Worm (Caenorhabditis elegans) whole organism, late embryonic: ENCODE data around the gene ech-1.1.
A peak's percentile ranks its signal among the peaks of the same experiment; 100 is the strongest.
"Not testable (repeated sequence)": the region's sequence is repeated elsewhere in the genome, so short reads cannot be mapped to it uniquely, and the experiment has no call there.

Experiments used
- C08G9.2 ChIP-seq: sonication (generic microtip); optimal IDR thresholded peaks from 2 replicates; lab custom pipeline; 2016; ENCODE audit warnings: mild to moderate bottlenecking, missing genetic modification characterization, moderate library complexity, missing compliant biosample characterization
- C38D4.7 ChIP-seq: fragments of 200-800 bp; sonication (Bioruptor generic); optimal IDR thresholded peaks from 2 replicates; lab custom pipeline; 2018; ENCODE audit warnings: mild to moderate bottlenecking, missing genetic modification characterization, moderate library complexity, missing compliant biosample characterization
- F13H6.1 ChIP-seq: sonication (generic microtip); optimal IDR thresholded peaks from 2 replicates; lab custom pipeline; 2016; ENCODE audit warnings: missing genetic modification characterization, missing compliant biosample characterization
- K09A11.1 ChIP-seq: sonication (generic microtip); optimal IDR thresholded peaks from 2 replicates; lab custom pipeline; 2017; ENCODE audit warnings: antibody characterized with exemption, mild to moderate bottlenecking, missing genetic modification characterization, missing compliant biosample characterization; ENCODE audit not compliant: insufficient read depth
- T23F11.4 ChIP-seq: fragments of 200-800 bp; sonication (Bioruptor generic); optimal IDR thresholded peaks from 2 replicates; lab custom pipeline; 2018; ENCODE audit warnings: mild to moderate bottlenecking, missing genetic modification characterization, missing compliant biosample characterization
- Y22D7AL.16 ChIP-seq: sonication (generic microtip); optimal IDR thresholded peaks from 2 replicates; lab custom pipeline; 2016; ENCODE audit warnings: missing genetic modification characterization, missing compliant biosample characterization
- ama-1 ChIP-seq: fragments of 150-350 bp; optimal IDR thresholded peaks from 2 replicates; lab custom pipeline; 2014
- ceh-14 ChIP-seq: sonication (generic microtip); optimal IDR thresholded peaks from 2 replicates; lab custom pipeline; 2016; ENCODE audit warnings: missing genotype, missing genetic modification characterization, missing compliant biosample characterization
- ceh-19 ChIP-seq: fragments of 200-800 bp; sonication (Bioruptor generic); optimal IDR thresholded peaks from 2 replicates; lab custom pipeline; 2018; ENCODE audit warnings: mild to moderate bottlenecking, missing genetic modification characterization, missing compliant biosample characterization
- ceh-2 ChIP-seq: sonication (generic microtip); optimal IDR thresholded peaks from 2 replicates; lab custom pipeline; 2016; ENCODE audit warnings: missing genotype, missing genetic modification characterization, missing compliant biosample characterization
- ceh-22 ChIP-seq: sonication (generic microtip); optimal IDR thresholded peaks from 2 replicates; lab custom pipeline; 2017; ENCODE audit warnings: missing biosample characterization, missing genetic modification characterization
- ceh-31 ChIP-seq: sonication (generic microtip); optimal IDR thresholded peaks from 2 replicates; lab custom pipeline; 2016; ENCODE audit warnings: missing genetic modification characterization, missing compliant biosample characterization
- ceh-34 ChIP-seq: sonication (generic microtip); optimal IDR thresholded peaks from 2 replicates; lab custom pipeline; 2016; ENCODE audit warnings: mild to moderate bottlenecking, missing genetic modification characterization, missing compliant biosample characterization
- ceh-6 ChIP-seq: fragments of 200-800 bp; sonication (Bioruptor generic); optimal IDR thresholded peaks from 2 replicates; lab custom pipeline; 2018; ENCODE audit warnings: mild to moderate bottlenecking, missing genetic modification characterization, missing compliant biosample characterization
- ceh-9 ChIP-seq: sonication (generic microtip); optimal IDR thresholded peaks from 2 replicates; lab custom pipeline; 2016; ENCODE audit warnings: mild to moderate bottlenecking, missing genetic modification characterization, inconsistent platforms, missing compliant biosample characterization
- dmd-4 ChIP-seq: sonication (generic microtip); optimal IDR thresholded peaks from 2 replicates; lab custom pipeline; 2016; ENCODE audit warnings: borderline replicate concordance, missing genetic modification characterization, missing compliant biosample characterization
- dve-1 ChIP-seq: sonication (generic microtip); optimal IDR thresholded peaks from 2 replicates; lab custom pipeline; 2017; ENCODE audit warnings: antibody characterized with exemption, mild to moderate bottlenecking, missing genetic modification characterization, missing compliant biosample characterization
- elt-2 ChIP-seq: sonication (generic microtip); optimal IDR thresholded peaks from 2 replicates; lab custom pipeline; 2016; ENCODE audit warnings: missing genetic modification reagents, missing genetic modification characterization, missing compliant biosample characterization
- elt-4 ChIP-seq: sonication (generic microtip); optimal IDR thresholded peaks from 2 replicates; lab custom pipeline; 2016; ENCODE audit warnings: missing genetic modification characterization, missing compliant biosample characterization
- ets-4 ChIP-seq: sonication (generic microtip); optimal IDR thresholded peaks from 2 replicates; lab custom pipeline; 2016; ENCODE audit warnings: missing genetic modification characterization, missing compliant biosample characterization
- fkh-6 ChIP-seq: sonication (generic microtip); optimal IDR thresholded peaks from 2 replicates; lab custom pipeline; 2016; ENCODE audit warnings: missing genetic modification characterization, missing compliant biosample characterization
- gmeb-2 ChIP-seq: sonication (generic microtip); optimal IDR thresholded peaks from 2 replicates; lab custom pipeline; 2016; ENCODE audit warnings: missing genetic modification characterization, inconsistent platforms, missing compliant biosample characterization
- hlh-8 ChIP-seq: sonication (generic microtip); optimal IDR thresholded peaks from 2 replicates; lab custom pipeline; 2016; ENCODE audit warnings: missing genotype, missing genetic modification characterization, missing compliant biosample characterization
- lim-6 ChIP-seq: sonication (generic microtip); optimal IDR thresholded peaks from 2 replicates; lab custom pipeline; 2016; ENCODE audit warnings: missing genetic modification characterization, missing compliant biosample characterization
- mec-3 ChIP-seq: sonication (generic microtip); optimal IDR thresholded peaks from 2 replicates; lab custom pipeline; 2016; ENCODE audit warnings: borderline replicate concordance, missing genetic modification characterization, missing compliant biosample characterization
- nfya-1 ChIP-seq: sonication (generic microtip); optimal IDR thresholded peaks from 2 replicates; lab custom pipeline; 2017; ENCODE audit warnings: missing genetic modification characterization, mild to moderate bottlenecking, missing compliant biosample characterization, antibody characterized with exemption, moderate library complexity
- nhr-11 ChIP-seq: fragments of 150-350 bp; optimal IDR thresholded peaks from 2 replicates; lab custom pipeline; 2014; ENCODE audit warnings: missing biosample characterization, missing genetic modification characterization
- odd-2 ChIP-seq: sonication (generic microtip); optimal IDR thresholded peaks from 2 replicates; lab custom pipeline; 2017; ENCODE audit warnings: antibody characterized with exemption, mild to moderate bottlenecking, missing genetic modification characterization, missing compliant biosample characterization
- pat-9 ChIP-seq: fragments of 200-800 bp; sonication (Bioruptor generic); optimal IDR thresholded peaks from 2 replicates; lab custom pipeline; 2018; ENCODE audit warnings: mild to moderate bottlenecking, missing genetic modification characterization, moderate library complexity, missing compliant biosample characterization
- pax-1 ChIP-seq: fragments of 150-350 bp; optimal IDR thresholded peaks from 2 replicates; lab custom pipeline; 2014; ENCODE audit warnings: missing biosample characterization, missing genetic modification characterization
- pqm-1 ChIP-seq: sonication (generic microtip); optimal IDR thresholded peaks from 2 replicates; lab custom pipeline; 2016; ENCODE audit warnings: missing genetic modification characterization, missing compliant biosample characterization
- sdc-2 ChIP-seq: sonication (generic microtip); optimal IDR thresholded peaks from 2 replicates; lab custom pipeline; 2016; ENCODE audit warnings: missing genotype, missing genetic modification characterization, missing compliant biosample characterization
- sox-2 ChIP-seq: fragments of 200-800 bp; sonication (Bioruptor generic); IDR thresholded peaks from 2 replicates; pipeline ENCODE4 v1.3.6; 2022; ENCODE audit warnings: missing genetic modification reagents, missing genetic modification characterization, missing compliant biosample characterization
- unc-3 ChIP-seq, 2 experiments: fragments of 200-800 bp in 1 of 2; sonication (Bioruptor generic) in 1 of 2; sonication (generic microtip) in 1 of 2; conservative IDR thresholded peaks in 1 of 2; optimal IDR thresholded peaks in 1 of 2; 2 replicates each; pipeline versions ENCODE4 v1.3.6 to Lab custom; 2016 to 2022; ENCODE audit warnings: missing compliant biosample characterization in 2 of 2, missing genetic modification characterization in 2 of 2, missing genetic modification reagents in 1 of 2
- unc-55 ChIP-seq: sonication (generic microtip); optimal IDR thresholded peaks from 2 replicates; lab custom pipeline; 2017; ENCODE audit warnings: missing biosample characterization, missing genetic modification reagents, missing genetic modification characterization
- unc-86 ChIP-seq: sonication (generic microtip); optimal IDR thresholded peaks from 2 replicates; lab custom pipeline; 2016; ENCODE audit warnings: missing genetic modification characterization, missing compliant biosample characterization
- zip-5 ChIP-seq: sonication (generic microtip); optimal IDR thresholded peaks from 2 replicates; lab custom pipeline; 2016; ENCODE audit warnings: missing genetic modification characterization, missing compliant biosample characterization

Gene ech-1.1

ce11 chrV:15327745-15328447 is 33.4 kb downstream of the ech-1.1 start, which contains the start of gene ZK1037.6:
ZK1037.6 (minus strand) TSS chrV:15327795.
- TF ChIP-seq unc-55 (GFP tag; lab: Kevin White, UChicago): no peak
- no peak for TF ChIP-seq Y22D7AL.16
- TF ChIP-seq sox-2: no peak
- no peak for TF ChIP-seq zip-5 (tag; lab: Kevin White, UChicago)
- TF ChIP-seq ets-4 (tag; lab: Kevin White, UChicago): no peak
- TF ChIP-seq ceh-2: no peak
- no peak for TF ChIP-seq odd-2 (tag; lab: Kevin White, UChicago)
- no peak for TF ChIP-seq C08G9.2 (tag; lab: Kevin White, UChicago)
- no peak for TF ChIP-seq dmd-4
- TF ChIP-seq elt-4 (tag; lab: Kevin White, UChicago): no peak
- TF ChIP-seq sdc-2 (tag; lab: Kevin White, UChicago): no peak
- no peak for TF ChIP-seq mec-3 (tag; lab: Kevin White, UChicago)
- TF ChIP-seq ceh-19 (GFP tag; lab: Kevin White, UChicago): no peak
- TF ChIP-seq pax-1 (tag; lab: Kevin White, UChicago): no peak
- TF ChIP-seq nhr-11: no peak
- no peak for TF ChIP-seq T23F11.4
- no peak for TF ChIP-seq ama-1
- TF ChIP-seq pat-9: no peak

- TF ChIP-seq sox-2 (no peak), unc-55 (GFP tag; lab: Kevin White, UChicago) (no peak), elt-2 (tag; lab: Kevin White, UChicago) (peak; percentile 85)
Measured at ce11 chrV:15323417-15323816, 37.9 kb downstream of the ech-1.1 start.

ce11 chrV:15322653-15323052 is 38.7 kb downstream of the ech-1.1 start, which contains the start of gene nhr-247:
nhr-247 (plus strand) TSS chrV:15322982.
- not testable (repeated sequence) for TF ChIP-seq unc-55 (GFP tag; lab: Kevin White, UChicago); ceh-14 (tag; lab: Kevin White, UChicago); ceh-6 (GFP tag; lab: Kevin White, UChicago)

ce11 chrV:15318638-15319037 is 42.7 kb downstream of the ech-1.1 start, which contains the start of gene nhr-291:
nhr-291 (plus strand) TSS chrV:15318961.
- TF ChIP-seq C38D4.7 (no peak), pqm-1 (tag; lab: Kevin White, UChicago) (peak; percentile 40), elt-2 (tag; lab: Kevin White, UChicago) (peak; percentile 99), sdc-2 (tag; lab: Kevin White, UChicago) (no peak), nfya-1 (no peak)

ce11 chrV:15315827-15316527 is 45.3 kb downstream of the ech-1.1 start, which contains the start of the genes srt-22 and nhr-246:
srt-22 (minus strand) TSS chrV:15315927.
nhr-246 (plus strand) TSS chrV:15316477.
- TF ChIP-seq ceh-22 (tag; lab: Kevin White, UChicago) (no peak), dve-1 (tag; lab: Kevin White, UChicago) (no peak), mec-3 (tag; lab: Kevin White, UChicago) (no peak)

- TF ChIP-seq fkh-6 (tag; lab: Kevin White, UChicago) (no peak), ceh-9 (tag; lab: Kevin White, UChicago) (no peak), sdc-2 (tag; lab: Kevin White, UChicago) (no peak), pat-9 (no peak), lim-6 (no peak), unc-86 (tag; lab: Kevin White, UChicago) (no peak), nhr-11 (no peak), T23F11.4 (no peak), F13H6.1 (tag; lab: Kevin White, UChicago) (no peak), gmeb-2 (tag; lab: Kevin White, UChicago) (no peak), unc-55 (GFP tag; lab: Kevin White, UChicago) (no peak), ceh-2 (no peak), ceh-34 (tag; lab: Kevin White, UChicago) (no peak), K09A11.1 (tag; lab: Kevin White, UChicago) (no peak), hlh-8 (no peak), unc-3 (GFP tag; conservative IDR thresholded peaks at IDR 0.05; lab: Robert Waterston, UW) (no peak), unc-3 (tag; optimal IDR thresholded peaks at IDR 0.05; lab: Kevin White, UChicago) (no peak), ceh-31 (tag; lab: Kevin White, UChicago) (no peak), nfya-1 (no peak), ceh-6 (GFP tag; lab: Kevin White, UChicago) (no peak)
- TF ChIP-seq, all 69 proteins: peak for 0
Measured at ce11 chrV:15313529-15313928, 47.8 kb downstream of the ech-1.1 start.
